Worm (Caenorhabditis elegans) whole organism, young adult: ENCODE measurements around the gene C05D12.7.

ENCODE experiments used
- B0035.1 ChIP-seq: sonication (generic microtip); optimal IDR thresholded peaks from 2 replicates; lab custom pipeline; 2016; ENCODE audit warnings: missing genetic modification characterization, mild to moderate bottlenecking, missing compliant biosample characterization, missing genotype, missing genetic modification reagents
- B0261.1 ChIP-seq: sonication (generic microtip); optimal IDR thresholded peaks from 2 replicates; lab custom pipeline; 2016; ENCODE audit warnings: mild to moderate bottlenecking, missing genetic modification characterization, moderate library complexity, missing compliant biosample characterization
- F23B12.7 ChIP-seq: sonication (generic microtip); optimal IDR thresholded peaks from 2 replicates; lab custom pipeline; 2017; ENCODE audit warnings: missing genetic modification characterization, mild to moderate bottlenecking, missing compliant biosample characterization, antibody characterized with exemption, moderate library complexity; ENCODE audit not compliant: insufficient read depth
- F39B2.1 ChIP-seq: fragments of 200-800 bp; sonication (Bioruptor generic); IDR thresholded peaks from 2 replicates; pipeline ENCODE4 v1.3.6; 2022; ENCODE audit warnings: missing genetic modification reagents, missing genetic modification characterization, missing compliant biosample characterization
- F49E8.2 ChIP-seq: sonication (generic microtip); optimal IDR thresholded peaks from 3 replicates; lab custom pipeline; 2017; ENCODE audit warnings: missing genetic modification characterization, mild to moderate bottlenecking, missing compliant biosample characterization, antibody characterized with exemption, moderate library complexity; ENCODE audit not compliant: insufficient read depth
- F57C9.4 ChIP-seq: sonication (generic microtip); optimal IDR thresholded peaks from 2 replicates; lab custom pipeline; 2017; ENCODE audit warnings: mild to moderate bottlenecking, missing genetic modification characterization, missing compliant biosample characterization
- T26A5.8 ChIP-seq: sonication (generic microtip); optimal IDR thresholded peaks from 2 replicates; lab custom pipeline; 2016; ENCODE audit warnings: missing genetic modification characterization, missing compliant biosample characterization
- Y53G8AR.9 ChIP-seq: fragments of 200-800 bp; sonication (Bioruptor generic); conservative IDR thresholded peaks from 2 replicates; pipeline ENCODE4 v1.3.6; 2022; ENCODE audit warnings: missing genetic modification reagents, missing genetic modification characterization, missing compliant biosample characterization
- Y79H2A.3 ChIP-seq: fragments of 200-800 bp; sonication (Bioruptor generic); conservative IDR thresholded peaks from 2 replicates; pipeline ENCODE4 v1.3.6; 2022; ENCODE audit warnings: missing genetic modification reagents, missing genetic modification characterization, missing compliant biosample characterization
- ama-1 ChIP-seq, 3 experiments: fragments of 150-350 bp in 1 of 3; sonication (generic microtip) in 2 of 3; optimal IDR thresholded peaks; 2 replicates each; lab custom pipeline; 2014 to 2018; ENCODE audit warnings: missing biosample characterization in 2 of 3, missing genetic modification characterization in 2 of 3, missing genetic modification reagents in 2 of 3
- aptf-3 ChIP-seq: fragments of 200-800 bp; sonication (Bioruptor generic); IDR thresholded peaks from 2 replicates; pipeline ENCODE4 v1.3.6; 2022; ENCODE audit warnings: missing genetic modification characterization, missing compliant biosample characterization
- atf-7 ChIP-seq: sonication (generic microtip); optimal IDR thresholded peaks from 2 replicates; lab custom pipeline; 2017; ENCODE audit warnings: mild to moderate bottlenecking, missing genetic modification characterization, missing compliant biosample characterization
- attf-3 ChIP-seq: fragments of 200-800 bp; sonication (Bioruptor generic); conservative IDR thresholded peaks from 2 replicates; pipeline ENCODE4 v1.3.6; 2022; ENCODE audit warnings: missing genetic modification reagents, missing genetic modification characterization, missing compliant biosample characterization
- cebp-1 ChIP-seq, 2 experiments: fragments of 200-800 bp in 1 of 2; sonication (Bioruptor generic) in 1 of 2; sonication (generic microtip) in 1 of 2; IDR thresholded peaks in 1 of 2; optimal IDR thresholded peaks in 1 of 2; 2 replicates each; pipeline versions ENCODE4 v1.3.6 to Lab custom; 2017 to 2022; ENCODE audit warnings: missing compliant biosample characterization in 2 of 2, missing genetic modification characterization in 2 of 2, mild to moderate bottlenecking in 1 of 2, missing genetic modification reagents in 1 of 2, moderate library complexity in 1 of 2
- ceh-40 ChIP-seq: fragments of 200-800 bp; sonication (Bioruptor generic); IDR thresholded peaks from 2 replicates; pipeline ENCODE4 v1.3.6; 2022; ENCODE audit warnings: missing genetic modification characterization, missing compliant biosample characterization
- ceh-58 ChIP-seq: fragments of 200-800 bp; sonication (Bioruptor generic); IDR thresholded peaks from 2 replicates; pipeline ENCODE4 v1.3.6; 2022; ENCODE audit warnings: missing genetic modification characterization, missing compliant biosample characterization
- die-1 ChIP-seq: sonication (generic microtip); optimal IDR thresholded peaks from 2 replicates; lab custom pipeline; 2016; ENCODE audit warnings: missing genotype, mild to moderate bottlenecking, missing genetic modification characterization, missing compliant biosample characterization
- dox-1 ChIP-seq: fragments of 200-800 bp; sonication (Bioruptor generic); IDR thresholded peaks from 2 replicates; pipeline ENCODE4 v1.3.6; 2022; ENCODE audit warnings: missing genetic modification reagents, missing genetic modification characterization, missing compliant biosample characterization
- dpl-1 ChIP-seq: fragments of 150-350 bp; optimal IDR thresholded peaks from 2 replicates; lab custom pipeline; 2014; ENCODE audit warnings: missing biosample characterization, missing genetic modification reagents, missing genetic modification characterization
- efl-1 ChIP-seq: fragments of 150-350 bp; optimal IDR thresholded peaks from 2 replicates; lab custom pipeline; 2014; ENCODE audit warnings: missing biosample characterization, missing genetic modification reagents, missing genetic modification characterization
- egl-44 ChIP-seq: fragments of 200-800 bp; sonication (Bioruptor generic); IDR thresholded peaks from 2 replicates; pipeline ENCODE4 v1.3.6; 2022; ENCODE audit warnings: missing genetic modification reagents, missing genetic modification characterization, missing compliant biosample characterization
- egrh-3 ChIP-seq: fragments of 200-800 bp; sonication (Bioruptor generic); IDR thresholded peaks from 2 replicates; pipeline ENCODE4 v1.3.6; 2022; ENCODE audit warnings: missing genetic modification reagents, missing genetic modification characterization, missing compliant biosample characterization
- fkh-3 ChIP-seq: sonication (generic microtip); optimal IDR thresholded peaks from 2 replicates; lab custom pipeline; 2016; ENCODE audit warnings: mild to moderate bottlenecking, missing genetic modification characterization, missing compliant biosample characterization
- him-1 ChIP-seq: sonication (generic microtip); optimal IDR thresholded peaks from 2 replicates; lab custom pipeline; 2016; ENCODE audit warnings: missing genotype, missing genetic modification reagents, missing genetic modification characterization, missing compliant biosample characterization
- hmg-1.2 ChIP-seq: fragments of 200-800 bp; sonication (Bioruptor generic); IDR thresholded peaks from 2 replicates; pipeline ENCODE4 v1.3.6; 2022; ENCODE audit warnings: missing genetic modification reagents, missing genetic modification characterization, missing compliant biosample characterization
- lag-1 ChIP-seq: fragments of 200-800 bp; sonication (Bioruptor generic); IDR thresholded peaks from 2 replicates; pipeline ENCODE4 v1.3.6; 2022; ENCODE audit warnings: missing genetic modification reagents, missing genetic modification characterization, missing compliant biosample characterization
- let-526 ChIP-seq: fragments of 200-800 bp; sonication (Bioruptor generic); IDR thresholded peaks from 2 replicates; pipeline ENCODE4 v1.3.6; 2022; ENCODE audit warnings: missing genetic modification reagents, missing genetic modification characterization, missing compliant biosample characterization
- lin-54 ChIP-seq: fragments of 200-800 bp; sonication (Bioruptor generic); optimal IDR thresholded peaks from 2 replicates; lab custom pipeline; 2018; ENCODE audit warnings: mild to moderate bottlenecking, missing genetic modification characterization, missing compliant biosample characterization
- lsy-27 ChIP-seq: sonication (generic microtip); optimal IDR thresholded peaks from 2 replicates; lab custom pipeline; 2017; ENCODE audit warnings: missing genetic modification characterization, mild to moderate bottlenecking, missing compliant biosample characterization, antibody characterized with exemption, missing genotype, borderline replicate concordance; ENCODE audit not compliant: insufficient read depth
- madf-3 ChIP-seq: fragments of 200-800 bp; sonication (Bioruptor generic); IDR thresholded peaks from 2 replicates; pipeline ENCODE4 v1.3.6; 2022; ENCODE audit warnings: missing genetic modification reagents, missing genetic modification characterization, missing compliant biosample characterization
- madf-6 ChIP-seq: fragments of 200-800 bp; sonication (Bioruptor generic); IDR thresholded peaks from 2 replicates; pipeline ENCODE4 v1.3.6; 2022; ENCODE audit warnings: missing genetic modification reagents, missing genetic modification characterization, missing compliant biosample characterization
- mcd-1 ChIP-seq: fragments of 200-800 bp; sonication (Bioruptor generic); IDR thresholded peaks from 2 replicates; pipeline ENCODE4 v1.3.6; 2022; ENCODE audit warnings: missing genetic modification reagents, missing genetic modification characterization, missing compliant biosample characterization
- nfya-2 ChIP-seq: fragments of 200-800 bp; sonication (Bioruptor generic); IDR thresholded peaks from 2 replicates; pipeline ENCODE4 v1.3.6; 2022; ENCODE audit warnings: missing genetic modification reagents, missing genetic modification characterization, missing compliant biosample characterization
- nfyb-1 ChIP-seq: fragments of 200-800 bp; sonication (Bioruptor generic); IDR thresholded peaks from 2 replicates; pipeline ENCODE4 v1.3.6; 2022; ENCODE audit warnings: missing genetic modification reagents, missing genetic modification characterization, missing compliant biosample characterization
- nhr-90 ChIP-seq: sonication (generic microtip); optimal IDR thresholded peaks from 2 replicates; lab custom pipeline; 2016; ENCODE audit warnings: missing genotype, mild to moderate bottlenecking, missing genetic modification characterization, missing compliant biosample characterization
- repo-1 ChIP-seq: sonication (generic microtip); optimal IDR thresholded peaks from 2 replicates; lab custom pipeline; 2017; ENCODE audit warnings: mild to moderate bottlenecking, missing genetic modification characterization, missing compliant biosample characterization
- rpc-1 ChIP-seq, 2 experiments: fragments of 150-350 bp in 1 of 2; sonication (generic microtip) in 1 of 2; optimal IDR thresholded peaks; 2 replicates each; lab custom pipeline; 2014 to 2018; ENCODE audit warnings: missing biosample characterization in 1 of 2, missing genetic modification characterization in 1 of 2, missing genetic modification reagents in 1 of 2, missing genotype in 1 of 2
- tbx-9 ChIP-seq: sonication (generic microtip); optimal IDR thresholded peaks from 2 replicates; lab custom pipeline; 2016; ENCODE audit warnings: borderline replicate concordance, missing genetic modification characterization, inconsistent platforms, missing compliant biosample characterization
- unc-130 ChIP-seq: sonication (generic microtip); optimal IDR thresholded peaks from 2 replicates; lab custom pipeline; 2016; ENCODE audit warnings: missing genetic modification reagents, missing genetic modification characterization, missing compliant biosample characterization
- zfh-2 ChIP-seq: fragments of 200-800 bp; sonication (Bioruptor generic); conservative IDR thresholded peaks from 2 replicates; pipeline ENCODE4 v1.3.6; 2022; ENCODE audit warnings: missing genetic modification reagents, missing genetic modification characterization, missing compliant biosample characterization
- ztf-18 ChIP-seq: sonication (generic microtip); optimal IDR thresholded peaks from 2 replicates; lab custom pipeline; 2016; ENCODE audit warnings: missing genotype, mild to moderate bottlenecking, missing genetic modification characterization, missing compliant biosample characterization
- ztf-22 ChIP-seq: fragments of 200-800 bp; sonication (Bioruptor generic); optimal IDR thresholded peaks from 2 replicates; lab custom pipeline; 2018; ENCODE audit warnings: mild to moderate bottlenecking, missing genetic modification characterization, moderate library complexity, missing compliant biosample characterization
- ztf-3 ChIP-seq: fragments of 200-800 bp; sonication (Bioruptor generic); optimal IDR thresholded peaks from 2 replicates; lab custom pipeline; 2018; ENCODE audit warnings: mild to moderate bottlenecking, missing genetic modification characterization, missing compliant biosample characterization
- ztf-6 ChIP-seq: fragments of 200-800 bp; sonication (Bioruptor generic); IDR thresholded peaks from 2 replicates; pipeline ENCODE4 v1.3.6; 2022; ENCODE audit warnings: missing genetic modification reagents, missing genetic modification characterization, missing compliant biosample characterization

C05D12.7 gene

ce11 chrII:11453639-11454038, 43.8 kb downstream of the C05D12.7 start:
- TF ChIP-seq nfyb-1 (GFP tag; lab: Robert Waterston, UW) (0 out of 2 replicates have a peak, but pooled peaks have one; percentile 31), zfh-2 (GFP tag; lab: Robert Waterston, UW) (no peak), nfya-2 (GFP tag; lab: Robert Waterston, UW) (no peak), cebp-1 (GFP tag; IDR thresholded peaks at IDR 0.05; lab: Robert Waterston, UW) (no peak), cebp-1 (tag; optimal IDR thresholded peaks at IDR 0.05; lab: Kevin White, UChicago) (peak; percentile 31), madf-6 (GFP tag; lab: Robert Waterston, UW) (peak; percentile 37; the same call in 1 of the 2 replicates), ztf-18 (tag; lab: Kevin White, UChicago) (no peak), egrh-3 (GFP tag; lab: Robert Waterston, UW) (no peak), attf-3 (no peak), ceh-40 (no peak), ztf-22 (GFP tag; lab: Kevin White, UChicago) (no peak)
- TF ChIP-seq, all 124 proteins: peak for 3

ce11 chrII:11455140-11455539, 45.3 kb downstream of the C05D12.7 start:
- TF ChIP-seq B0035.1 (no peak), F49E8.2 (no peak), dpl-1 (no peak), rpc-1 (optimal IDR thresholded peaks at IDR 0.05; lab: Kevin White, UChicago) (no peak), rpc-1 (tag; optimal IDR thresholded peaks at IDR 0.05; lab: Kevin White, UChicago) (no peak), tbx-9 (no peak), fkh-3 (tag; lab: Kevin White, UChicago) (no peak), madf-3 (GFP tag; lab: Robert Waterston, UW) (0 out of 2 replicates have a peak, but pooled peaks have one; percentile 12), F39B2.1 (GFP tag; lab: Robert Waterston, UW) (no peak), hmg-1.2 (no peak), let-526 (GFP tag; lab: Robert Waterston, UW) (no peak), dox-1 (GFP tag; lab: Robert Waterston, UW) (no peak), efl-1 (GFP tag; lab: Kevin White, UChicago) (no peak), ztf-22 (GFP tag; lab: Kevin White, UChicago) (no peak), ama-1 (optimal IDR thresholded peaks at IDR 0.05; lab: Kevin White, UChicago) (no peak), ama-1 (GFP tag; optimal IDR thresholded peaks at IDR 0.05; lab: Kevin White, UChicago) (no peak), B0261.1 (tag; lab: Kevin White, UChicago) (no peak), die-1 (tag; lab: Kevin White, UChicago) (no peak), aptf-3 (GFP tag; lab: Robert Waterston, UW) (no peak), lag-1 (no peak), nhr-90 (tag; lab: Kevin White, UChicago) (no peak), nfyb-1 (GFP tag; lab: Robert Waterston, UW) (0 out of 2 replicates have a peak, but pooled peaks have one; percentile 12), mcd-1 (GFP tag; lab: Robert Waterston, UW) (no peak), ceh-58 (GFP tag; lab: Robert Waterston, UW) (0 out of 2 replicates have a peak, but pooled peaks have one; percentile 41), ztf-3 (no peak), Y79H2A.3 (no peak), egrh-3 (GFP tag; lab: Robert Waterston, UW) (peak; percentile 75; the same call in 1 of the 2 replicates), zfh-2 (GFP tag; lab: Robert Waterston, UW) (peak; percentile 89), F23B12.7 (no peak), F57C9.4 (tag; lab: Kevin White, UChicago) (no peak)

- TF ChIP-seq ztf-18 (tag; lab: Kevin White, UChicago) = no peak
- TF ChIP-seq T26A5.8 (tag; lab: Kevin White, UChicago) = no peak
- no peak for TF ChIP-seq cebp-1 (GFP tag; IDR thresholded peaks at IDR 0.05; lab: Robert Waterston, UW)
- peak; percentile 3 for TF ChIP-seq cebp-1 (tag; optimal IDR thresholded peaks at IDR 0.05; lab: Kevin White, UChicago)
- no peak for TF ChIP-seq ztf-6 (GFP tag; lab: Robert Waterston, UW)
- peak; percentile 18; the same call in 1 of the 2 replicates for TF ChIP-seq hmg-1.2
- peak; percentile 21 for TF ChIP-seq lin-54 (GFP tag; lab: Kevin White, UChicago)
- TF ChIP-seq atf-7 (tag; lab: Kevin White, UChicago) = no peak
- no peak for TF ChIP-seq unc-130 (GFP tag; lab: Kevin White, UChicago)
- no peak for TF ChIP-seq ceh-40
- TF ChIP-seq lsy-27 (tag; lab: Kevin White, UChicago) = no peak
- no peak for TF ChIP-seq lag-1
- peak; percentile 31 for TF ChIP-seq him-1 (tag; lab: Kevin White, UChicago)
- no peak for TF ChIP-seq Y53G8AR.9 (GFP tag; lab: Robert Waterston, UW)
- peak; percentile 24 for TF ChIP-seq repo-1 (tag; lab: Kevin White, UChicago)
- peak; percentile 43; the same call in 1 of the 2 replicates for TF ChIP-seq egl-44 (GFP tag; lab: Robert Waterston, UW)
Observed at ce11 chrII:11455715-11456114, 45.8 kb downstream of the C05D12.7 start.
